Fruit fly (Drosophila melanogaster) whole organism, embryonic: ENCODE results near the gene sdt.

Experiments
- ATbp ChIP-seq: fragments of 200-800 bp; sonication (Bioruptor generic); optimal IDR thresholded peaks from 2 replicates; lab custom pipeline; 2017; ENCODE audit warnings: missing biosample characterization, mild to moderate bottlenecking, missing genetic modification characterization, missing genetic modification reagents
- Antp ChIP-seq: fragments of 200-800 bp; sonication (Bioruptor generic); optimal IDR thresholded peaks from 3 replicates; lab custom pipeline; 2016; ENCODE audit warnings: missing biosample characterization, missing genetic modification characterization
- Blimp-1 ChIP-seq: fragments of 200-800 bp; sonication (Bioruptor generic); optimal IDR thresholded peaks from 3 replicates; lab custom pipeline; 2018; ENCODE audit warnings: missing biosample characterization, missing genetic modification characterization, mild to moderate bottlenecking, moderate library complexity, missing genetic modification reagents
- CG10431 ChIP-seq: fragments of 200-800 bp; sonication (Bioruptor generic); optimal IDR thresholded peaks from 3 replicates; lab custom pipeline; 2018; ENCODE audit warnings: missing biosample characterization, mild to moderate bottlenecking, missing genetic modification characterization
- CG10543 ChIP-seq: fragments of 200-800 bp; sonication (Bioruptor generic); optimal IDR thresholded peaks from 3 replicates; lab custom pipeline; 2017; ENCODE audit warnings: missing biosample characterization, mild to moderate bottlenecking, missing genetic modification characterization, moderate library complexity
- CG10654 ChIP-seq: fragments of 200-800 bp; sonication (Bioruptor generic); optimal IDR thresholded peaks from 2 replicates; lab custom pipeline; 2016; ENCODE audit warnings: missing biosample characterization, missing genetic modification characterization
- CG11504 ChIP-seq: fragments of 200-800 bp; sonication (Bioruptor generic); optimal IDR thresholded peaks from 3 replicates; lab custom pipeline; 2019; ENCODE audit warnings: missing biosample characterization, mild to moderate bottlenecking, missing genetic modification characterization, moderate library complexity
- CG11696 ChIP-seq: fragments of 200-800 bp; sonication (Bioruptor generic); IDR thresholded peaks from 2 replicates; pipeline ENCODE4 v1.3.6; 2022; ENCODE audit warnings: missing biosample characterization, missing genetic modification characterization
- CG12219 ChIP-seq: fragments of 200-800 bp; sonication (Bioruptor generic); optimal IDR thresholded peaks from 3 replicates; lab custom pipeline; 2018; ENCODE audit warnings: missing biosample characterization, mild to moderate bottlenecking, missing genetic modification characterization
- CG13624 ChIP-seq: fragments of 200-800 bp; sonication (Bioruptor generic); optimal IDR thresholded peaks from 2 replicates; lab custom pipeline; 2016; ENCODE audit warnings: missing biosample characterization, missing genetic modification characterization
- CG18262 ChIP-seq: fragments of 200-800 bp; optimal IDR thresholded peaks from 3 replicates; lab custom pipeline; 2019; ENCODE audit warnings: missing biosample characterization, mild to moderate bottlenecking, missing genetic modification characterization, moderate library complexity
- CG2120 ChIP-seq: fragments of 200-800 bp; sonication (Bioruptor generic); optimal IDR thresholded peaks from 3 replicates; lab custom pipeline; 2016; ENCODE audit warnings: missing biosample characterization, missing genetic modification characterization
- CG32532 ChIP-seq: fragments of 200-800 bp; sonication (Bioruptor generic); IDR thresholded peaks from 2 replicates; pipeline ENCODE4 v1.3.6; 2022; ENCODE audit warnings: missing biosample characterization, missing genetic modification characterization
- CG4282 ChIP-seq: fragments of 200-800 bp; sonication (Bioruptor generic); optimal IDR thresholded peaks from 2 replicates; lab custom pipeline; 2016; ENCODE audit warnings: missing biosample characterization, missing genetic modification characterization
- CG4820 ChIP-seq: fragments of 200-800 bp; sonication (Bioruptor generic); optimal IDR thresholded peaks from 3 replicates; lab custom pipeline; 2016; ENCODE audit warnings: missing biosample characterization, missing genetic modification characterization
- CG7372 ChIP-seq: fragments of 200-800 bp; sonication (Bioruptor generic); IDR thresholded peaks from 2 replicates; pipeline ENCODE4 v1.3.6; 2022; ENCODE audit warnings: missing biosample characterization, missing genetic modification characterization
- CG7928 ChIP-seq: fragments of 200-800 bp; sonication (Bioruptor generic); optimal IDR thresholded peaks from 2 replicates; lab custom pipeline; 2017; ENCODE audit warnings: missing biosample characterization, mild to moderate bottlenecking, missing genetic modification characterization
- CG8478 ChIP-seq: fragments of >200 bp; optimal IDR thresholded peaks from 2 replicates; lab custom pipeline; 2018
- CG8944 ChIP-seq: fragments of 200-800 bp; sonication (Bioruptor generic); optimal IDR thresholded peaks from 3 replicates; lab custom pipeline; 2016; ENCODE audit warnings: missing biosample characterization, missing genetic modification characterization
- Chrac-16 ChIP-seq: fragments of 200-800 bp; sonication (Bioruptor generic); optimal IDR thresholded peaks from 3 replicates; lab custom pipeline; 2016; ENCODE audit warnings: missing biosample characterization, missing genetic modification characterization
- Ets97D ChIP-seq: fragments of 200-800 bp; sonication (Bioruptor generic); optimal IDR thresholded peaks from 3 replicates; lab custom pipeline; 2016; ENCODE audit warnings: missing biosample characterization, missing genetic modification characterization
- Fer1 ChIP-seq: fragments of 200-800 bp; sonication (Bioruptor generic); optimal IDR thresholded peaks from 2 replicates; lab custom pipeline; 2017; ENCODE audit warnings: missing biosample characterization, mild to moderate bottlenecking, missing genetic modification characterization
- Fer2 ChIP-seq: fragments of 200-800 bp; sonication (Bioruptor generic); optimal IDR thresholded peaks from 2 replicates; lab custom pipeline; 2018; ENCODE audit warnings: missing biosample characterization, mild to moderate bottlenecking, missing genetic modification characterization, moderate library complexity
- Hr3 ChIP-seq: fragments of 200-800 bp; sonication (Bioruptor generic); optimal IDR thresholded peaks from 3 replicates; lab custom pipeline; 2016; ENCODE audit warnings: missing biosample characterization, missing genetic modification characterization
- Hsf ChIP-seq: fragments of 200-800 bp; sonication (Bioruptor generic); optimal IDR thresholded peaks from 3 replicates; lab custom pipeline; 2016; ENCODE audit warnings: missing biosample characterization, missing genetic modification characterization
- Lpt ChIP-seq: fragments of >200 bp; optimal IDR thresholded peaks from 2 replicates; lab custom pipeline; 2018; ENCODE audit warnings: missing biosample characterization, missing genetic modification characterization
- MTF-1 ChIP-seq: fragments of 200-800 bp; sonication (Bioruptor generic); optimal IDR thresholded peaks from 2 replicates; lab custom pipeline; 2018; ENCODE audit warnings: missing biosample characterization, mild to moderate bottlenecking, missing genetic modification characterization, borderline replicate concordance
- Nf-YB ChIP-seq: fragments of 200-800 bp; sonication (Bioruptor generic); optimal IDR thresholded peaks from 3 replicates; lab custom pipeline; 2019; ENCODE audit warnings: missing biosample characterization, mild to moderate bottlenecking, missing genetic modification characterization, moderate library complexity
- Side ChIP-seq: fragments of 200-800 bp; sonication (Bioruptor generic); optimal IDR thresholded peaks from 2 replicates; lab custom pipeline; 2016; ENCODE audit warnings: missing biosample characterization, missing genetic modification characterization
- Sin3A ChIP-seq: fragments of >200 bp; optimal IDR thresholded peaks from 2 replicates; lab custom pipeline; 2018
- Spps ChIP-seq: fragments of 200-800 bp; sonication (Bioruptor generic); optimal IDR thresholded peaks from 2 replicates; lab custom pipeline; 2018; ENCODE audit warnings: missing biosample characterization, mild to moderate bottlenecking, missing genetic modification characterization
- cas ChIP-seq: fragments of 200-800 bp; sonication (Bioruptor generic); IDR thresholded peaks from 2 replicates; pipeline ENCODE4 v1.3.6; 2022; ENCODE audit warnings: missing biosample characterization, missing genetic modification characterization
- ewg ChIP-seq: fragments of 200-800 bp; sonication (Bioruptor generic); optimal IDR thresholded peaks from 3 replicates; lab custom pipeline; 2017; ENCODE audit warnings: mild to moderate bottlenecking, missing biosample characterization, missing genetic modification reagents, missing genetic modification characterization
- fd96Cb ChIP-seq: fragments of 200-800 bp; sonication (Bioruptor generic); optimal IDR thresholded peaks from 2 replicates; lab custom pipeline; 2018; ENCODE audit warnings: missing biosample characterization, mild to moderate bottlenecking, missing genetic modification characterization, moderate library complexity
- gt ChIP-seq: fragments of 200-800 bp; sonication (Bioruptor generic); IDR thresholded peaks from 2 replicates; pipeline ENCODE4 v1.3.6; 2022; ENCODE audit warnings: missing biosample characterization, missing genetic modification characterization
- ham ChIP-seq: fragments of 200-800 bp; sonication (Bioruptor generic); IDR thresholded peaks from 2 replicates; pipeline ENCODE4 v1.3.6; 2022; ENCODE audit warnings: missing biosample characterization, missing genetic modification characterization
- her ChIP-seq: fragments of 200-800 bp; sonication (Bioruptor generic); optimal IDR thresholded peaks from 2 replicates; lab custom pipeline; 2016; ENCODE audit warnings: missing biosample characterization, missing genetic modification characterization
- ind ChIP-seq: fragments of 200-800 bp; sonication (Bioruptor generic); optimal IDR thresholded peaks from 3 replicates; lab custom pipeline; 2016; ENCODE audit warnings: missing biosample characterization, missing genetic modification characterization
- lola ChIP-seq, 3 experiments: fragments of >200 bp in 2 of 3; fragments of 200-800 bp in 1 of 3; sonication (Bioruptor generic) in 1 of 3; optimal IDR thresholded peaks; 2 replicates each; lab custom pipeline; 2017 to 2019; ENCODE audit warnings: missing biosample characterization in 3 of 3, missing genetic modification characterization in 3 of 3, mild to moderate bottlenecking in 1 of 3, moderate library complexity in 1 of 3
- luna ChIP-seq: fragments of 200-800 bp; sonication (Bioruptor generic); optimal IDR thresholded peaks from 2 replicates; lab custom pipeline; 2016; ENCODE audit warnings: missing biosample characterization, missing genetic modification characterization
- phol ChIP-seq: fragments of 200-800 bp; sonication (Bioruptor generic); optimal IDR thresholded peaks from 3 replicates; lab custom pipeline; 2018; ENCODE audit warnings: missing biosample characterization, mild to moderate bottlenecking, missing genetic modification characterization, moderate library complexity
- pita ChIP-seq: fragments of 200-800 bp; sonication (Bioruptor generic); optimal IDR thresholded peaks from 2 replicates; lab custom pipeline; 2017; ENCODE audit warnings: missing biosample characterization, mild to moderate bottlenecking, missing genetic modification characterization
- pros ChIP-seq: fragments of 200-800 bp; sonication (Bioruptor generic); optimal IDR thresholded peaks from 3 replicates; lab custom pipeline; 2019; ENCODE audit warnings: missing biosample characterization, mild to moderate bottlenecking, missing genetic modification characterization, moderate library complexity
- psq ChIP-seq: fragments of 200-800 bp; sonication (Bioruptor generic); optimal IDR thresholded peaks from 2 replicates; lab custom pipeline; 2017; ENCODE audit warnings: missing biosample characterization, missing genetic modification characterization
- pzg ChIP-seq: fragments of 200-800 bp; sonication (Bioruptor generic); optimal IDR thresholded peaks from 3 replicates; lab custom pipeline; 2018; ENCODE audit warnings: missing biosample characterization, mild to moderate bottlenecking, missing genetic modification characterization, moderate library complexity
- run ChIP-seq: fragments of 200-800 bp; sonication (Bioruptor generic); optimal IDR thresholded peaks from 3 replicates; lab custom pipeline; 2018; ENCODE audit warnings: missing biosample characterization, mild to moderate bottlenecking, missing genetic modification characterization
- sim ChIP-seq: fragments of 200-800 bp; sonication (Bioruptor generic); IDR thresholded peaks from 2 replicates; pipeline ENCODE4 v1.3.6; 2022; ENCODE audit warnings: missing biosample characterization, missing genetic modification characterization
- sob ChIP-seq: fragments of 200-800 bp; sonication (Bioruptor generic); IDR thresholded peaks from 2 replicates; pipeline ENCODE4 v1.3.6; 2022; ENCODE audit warnings: missing biosample characterization, missing genetic modification characterization
- sqz ChIP-seq: fragments of 200-800 bp; sonication (Bioruptor generic); optimal IDR thresholded peaks from 3 replicates; lab custom pipeline; 2018; ENCODE audit warnings: missing biosample characterization, mild to moderate bottlenecking, missing genetic modification characterization
- ttk ChIP-seq: fragments of 200-800 bp; sonication (Bioruptor generic); IDR thresholded peaks from 2 replicates; pipeline ENCODE4 v2.1.2; 2022; ENCODE audit warnings: missing biosample characterization, missing genetic modification characterization
- vfl ChIP-seq: fragments of 200-800 bp; sonication (Bioruptor generic); optimal IDR thresholded peaks from 2 replicates; lab custom pipeline; 2016; ENCODE audit warnings: missing biosample characterization, missing genetic modification characterization
- yki ChIP-seq: fragments of >200 bp; optimal IDR thresholded peaks from 3 replicates; lab custom pipeline; 2018

Gene sdt

DNA sequence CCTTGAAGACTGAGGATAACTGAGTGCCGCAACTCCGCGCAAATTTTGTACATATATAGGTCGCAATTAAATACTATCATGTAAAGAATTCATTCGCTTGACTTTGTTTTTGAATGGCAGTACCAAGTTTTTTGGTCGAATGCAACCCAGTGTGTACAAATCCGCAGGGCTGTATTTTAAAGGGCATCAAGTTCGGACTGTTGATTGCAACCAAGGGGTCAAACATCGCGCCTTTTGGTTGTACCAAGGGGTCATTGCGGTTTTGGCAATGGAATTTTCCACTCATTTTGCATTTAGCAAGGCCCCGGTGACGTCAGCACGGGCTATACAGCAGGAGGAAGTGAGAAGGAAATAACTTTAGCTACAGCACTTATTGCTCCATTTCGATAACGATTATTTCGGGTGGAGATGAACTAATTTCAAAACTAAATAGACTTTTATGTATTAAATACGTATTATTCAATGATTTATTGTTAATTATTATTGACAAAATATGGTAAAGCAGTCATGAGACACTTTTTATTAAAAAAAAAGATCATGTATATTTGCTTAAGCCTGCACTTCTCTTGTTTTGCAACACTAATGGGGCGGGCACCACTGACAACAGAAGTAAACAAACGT is 46.5 kb upstream of the sdt start, which contains the start of gene CG10958 (continued):
- TF ChIP-seq Antp (peak; percentile 9), ttk (peak; percentile 26; the same call in 1 of the 2 replicates), Side (GFP tag; lab: Kevin White, UChicago) (no peak), phol (tag; lab: Kevin White, UChicago) (peak; percentile 47), Ets97D (GFP tag; lab: Kevin White, UChicago) (peak; percentile 34), Blimp-1 (peak; percentile 57), Hsf (GFP tag; lab: Kevin White, UChicago) (peak; percentile 47), pita (GFP tag; lab: Kevin White, UChicago) (no peak), her (GFP tag; lab: Kevin White, UChicago) (no peak), vfl (GFP tag; lab: Kevin White, UChicago) (peak; percentile 42), sob (GFP tag; lab: Robert Waterston, UW) (peak; percentile 68), CG12219 (no peak), ham (no peak), CG8478 (lab: Kevin White, UChicago) (no peak), sqz (no peak), gt (no peak), lola (GFP tag; optimal IDR thresholded peaks at IDR 0.05; lab: Kevin White, UChicago) (peak in 1 of 3 experiments; percentile 42), Spps (tag; lab: Kevin White, UChicago) (no peak), ind (GFP tag; lab: Kevin White, UChicago) (peak; percentile 62), CG7372 (GFP tag; lab: Robert Waterston, UW) (no peak), cas (GFP tag; lab: Robert Waterston, UW) (no peak), pros (no peak), ATbp (GFP tag; lab: Kevin White, UChicago) (no peak), CG4282 (GFP tag; lab: Kevin White, UChicago) (no peak), psq (GFP tag; lab: Kevin White, UChicago) (peak; percentile 1), yki (lab: Kevin White, UChicago) (no peak), MTF-1 (GFP tag; lab: Kevin White, UChicago) (no peak), Fer1 (GFP tag; lab: Kevin White, UChicago) (peak; percentile 68), Chrac-16 (GFP tag; lab: Kevin White, UChicago) (peak; percentile 56), sim (GFP tag; lab: Robert Waterston, UW) (0 out of 2 replicates have a peak, but pooled peaks have one; percentile 10), pzg (GFP tag; lab: Kevin White, UChicago) (peak; percentile 38), CG32532 (peak; percentile 55), CG10654 (GFP tag; lab: Kevin White, UChicago) (peak; percentile 54), Lpt (GFP tag; lab: Kevin White, UChicago) (no peak), CG11504 (tag; lab: Kevin White, UChicago) (no peak), Fer2 (tag; lab: Kevin White, UChicago) (peak; percentile 18), ewg (no peak), CG10543 (GFP tag; lab: Kevin White, UChicago) (peak; percentile 60), fd96Cb (tag; lab: Kevin White, UChicago) (peak; percentile 28), Hr3 (GFP tag; lab: Kevin White, UChicago) (peak; percentile 49), Nf-YB (GFP tag; lab: Kevin White, UChicago) (peak; percentile 11), CG4820 (GFP tag; lab: Kevin White, UChicago) (peak; percentile 53), CG7928 (no peak), run (tag; lab: Kevin White, UChicago) (peak; percentile 1), CG11696 (no peak), CG18262 (tag; lab: Kevin White, UChicago) (peak; percentile 55), CG13624 (GFP tag; lab: Kevin White, UChicago) (no peak), CG10431 (GFP tag; lab: Kevin White, UChicago) (peak; percentile 13), CG8944 (GFP tag; lab: Kevin White, UChicago) (no peak), Sin3A (lab: Kevin White, UChicago) (peak; percentile 8), luna (GFP tag; lab: Kevin White, UChicago) (no peak), CG2120 (GFP tag; lab: Kevin White, UChicago) (peak; percentile 83)
